Fruit fly (Drosophila melanogaster): Measurements from ENCODE around the gene CG11857.

DNA sequence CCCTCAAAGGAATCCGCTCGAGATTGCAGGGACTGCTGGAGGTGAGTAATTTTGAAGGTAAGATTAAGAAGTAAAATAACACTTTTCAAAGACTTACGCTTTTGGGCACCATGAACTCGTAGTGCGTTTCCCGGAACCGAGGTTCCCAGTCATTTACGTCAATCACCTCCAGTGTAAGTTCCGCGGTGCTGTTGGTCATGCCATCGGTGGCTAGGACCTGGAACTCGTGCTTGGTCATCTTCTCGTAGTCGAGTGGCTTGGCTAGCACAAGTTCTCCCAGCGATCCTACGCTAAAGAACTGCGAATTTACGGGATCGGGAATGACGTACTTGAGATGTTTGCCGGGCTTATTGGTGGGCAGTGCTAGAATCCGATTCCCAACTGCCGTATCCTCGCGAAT, 33.2 kb upstream of the CG11857 start:
- TF ChIP-seq CG13775 (GFP tag; optimal IDR thresholded peaks at IDR 0.05) (no peak), Doc3 (GFP tag; IDR thresholded peaks at IDR 0.05; ENCODE audit: partially characterized antibody) (no peak), Tbp (GFP tag; optimal IDR thresholded peaks at IDR 0.05) (no peak), CG8478 (optimal IDR thresholded peaks at IDR 0.05) (no peak), dmrt11E (tag; optimal IDR thresholded peaks at IDR 0.05) (no peak), CTCF (GFP tag; optimal IDR thresholded peaks at IDR 0.05) (no peak), dm (GFP tag; optimal IDR thresholded peaks at IDR 0.05) (no peak), trh (GFP tag; optimal IDR thresholded peaks at IDR 0.05) (no peak), CG1024 (GFP tag; IDR thresholded peaks at IDR 0.05) (no peak), CG6683 (GFP tag; optimal IDR thresholded peaks at IDR 0.05) (no peak), oc (tag; optimal IDR thresholded peaks at IDR 0.05) (no peak), ab (GFP tag; optimal IDR thresholded peaks at IDR 0.05) (no peak)
